Fruit fly (Drosophila melanogaster): ENCODE results near the gene UGP.

DNA sequence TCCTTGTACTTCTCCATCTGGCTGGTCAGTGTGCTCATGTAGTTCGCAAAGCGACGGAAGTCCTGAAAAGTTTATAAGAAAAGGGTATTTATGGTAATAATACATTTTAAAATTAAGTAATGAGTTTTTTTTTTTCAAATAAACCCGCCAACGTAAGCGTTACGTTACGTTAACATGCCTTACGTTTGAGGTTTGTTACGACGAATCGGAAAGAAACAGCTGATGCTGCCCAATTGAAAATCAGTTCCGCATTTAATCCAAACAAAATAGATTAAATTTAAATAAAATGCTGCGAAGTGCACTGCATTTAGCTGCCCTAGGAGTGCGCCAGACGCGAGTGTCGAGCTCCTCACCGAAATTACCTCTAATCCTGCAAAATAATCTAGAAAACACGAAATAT, 5.4 kb upstream of the UGP start, which contains the start of gene mRRF1:
- TF ChIP-seq CG31627 (GFP tag; optimal IDR thresholded peaks at IDR 0.05) (no peak), salr (GFP tag; optimal IDR thresholded peaks at IDR 0.05) (no peak), CG10631 (GFP tag; optimal IDR thresholded peaks at IDR 0.05) (no peak), CG9139 (GFP tag; optimal IDR thresholded peaks at IDR 0.05) (no peak), CG6854 (GFP tag; optimal IDR thresholded peaks at IDR 0.05) (no peak), Hr39 (GFP tag; optimal IDR thresholded peaks at IDR 0.05) (no peak), Eip75B (GFP tag; optimal IDR thresholded peaks at IDR 0.05) (no peak), svp (GFP tag) (no peak)

All from whole organism, prepupa.